Worm (Caenorhabditis elegans) whole organism, L3 larva: ENCODE results near the gene acdh-13.

Source experiments
- mdl-1 ChIP-seq: fragments of 150-350 bp; optimal IDR thresholded peaks from 2 replicates; lab custom pipeline; 2014; ENCODE audit warnings: missing biosample characterization, missing genetic modification characterization
- nhr-77 ChIP-seq: fragments of 150-350 bp; optimal IDR thresholded peaks from 2 replicates; lab custom pipeline; 2014; ENCODE audit warnings: missing biosample characterization, missing genetic modification characterization

DNA sequence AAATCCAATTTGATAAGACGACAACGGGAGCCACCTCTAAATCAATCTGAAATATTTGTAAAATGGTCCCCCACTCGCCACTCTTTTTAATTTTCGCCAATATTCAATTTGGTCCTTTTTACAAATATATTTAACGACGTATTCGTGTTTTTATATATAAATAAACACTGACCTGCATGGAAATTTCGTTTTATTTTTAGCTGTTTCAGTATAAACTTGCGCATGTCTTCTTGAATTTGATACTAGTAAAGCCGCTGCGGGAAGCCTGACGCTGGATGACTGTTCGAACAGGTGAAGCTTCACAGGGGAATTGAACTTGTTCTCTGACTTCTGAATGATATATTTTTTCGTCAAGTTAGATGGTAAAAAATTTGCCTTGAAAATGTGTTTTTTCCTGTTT is 15.9 kb upstream of the acdh-13 start:
- TF ChIP-seq nhr-77 (tag; lab: Kevin White, UChicago), result no peak
- TF ChIP-seq mdl-1 (tag; lab: Kevin White, UChicago), result no peak
